Worm (Caenorhabditis elegans): ENCODE data around the gene sre-55.
"Not testable (repeated sequence)": the region's sequence is repeated elsewhere in the genome, so short reads cannot be mapped to it uniquely, and the experiment has no call there.

The sre-55 gene

ce11 chrII:12311560-12311959, 17.5 kb upstream of the sre-55 start, which contains the start of gene sre-51:
Gene sre-51, plus strand, starts transcription at chrII:12311860.
- no peak for TF ChIP-seq ztf-23 (GFP tag; IDR thresholded peaks at IDR 0.05)
- no peak for TF ChIP-seq ref-1 (GFP tag; conservative IDR thresholded peaks at IDR 0.05)
- TF ChIP-seq flt-1 (GFP tag; IDR thresholded peaks at IDR 0.05), result no peak
- TF ChIP-seq cog-1 (tag; optimal IDR thresholded peaks at IDR 0.05), result no peak
- TF ChIP-seq ztf-29 (GFP tag; IDR thresholded peaks at IDR 0.05), result no peak
- TF ChIP-seq tab-1 (GFP tag; IDR thresholded peaks at IDR 0.05), result no peak
- no peak for TF ChIP-seq T22C8.4 (GFP tag; IDR thresholded peaks at IDR 0.05)

ce11 chrII:12318541-12318940, 10.6 kb upstream of the sre-55 start, which contains the start of gene sre-49:
Gene sre-49, plus strand, starts transcription at chrII:12318841.
- not testable (repeated sequence) for TF ChIP-seq klf-2 (GFP tag; conservative IDR thresholded peaks at IDR 0.05); flt-1 (GFP tag; IDR thresholded peaks at IDR 0.05); ztf-29 (GFP tag; IDR thresholded peaks at IDR 0.05)

DNA sequence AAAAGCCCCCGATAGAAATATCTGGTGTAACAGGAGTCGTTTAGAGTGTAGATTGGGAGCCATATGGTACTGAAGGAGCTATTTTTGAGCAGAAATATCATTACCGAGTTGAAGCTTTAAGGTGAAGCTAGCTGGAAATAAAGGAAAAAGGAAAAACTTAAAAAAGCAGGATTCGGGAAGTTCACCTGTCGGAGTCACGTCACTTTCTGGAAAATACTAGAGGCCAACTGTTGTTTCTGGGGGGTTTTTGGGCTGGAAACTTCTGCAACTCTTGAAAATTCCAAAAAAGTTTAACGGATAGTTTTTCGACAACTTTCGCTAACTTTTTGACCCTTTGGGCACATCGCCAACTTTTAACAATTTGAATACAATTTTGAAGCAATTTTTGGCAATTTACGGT, 5.8 kb upstream of the sre-55 start, which contains the start of gene sre-53:
Gene sre-53, minus strand, starts transcription at position 101 of the 400 bp plus-strand sequence.
- TF ChIP-seq flt-1 (GFP tag; IDR thresholded peaks at IDR 0.05) (no peak), T22C8.4 (GFP tag; IDR thresholded peaks at IDR 0.05) (no peak), ref-1 (GFP tag; conservative IDR thresholded peaks at IDR 0.05) (no peak)

DNA sequence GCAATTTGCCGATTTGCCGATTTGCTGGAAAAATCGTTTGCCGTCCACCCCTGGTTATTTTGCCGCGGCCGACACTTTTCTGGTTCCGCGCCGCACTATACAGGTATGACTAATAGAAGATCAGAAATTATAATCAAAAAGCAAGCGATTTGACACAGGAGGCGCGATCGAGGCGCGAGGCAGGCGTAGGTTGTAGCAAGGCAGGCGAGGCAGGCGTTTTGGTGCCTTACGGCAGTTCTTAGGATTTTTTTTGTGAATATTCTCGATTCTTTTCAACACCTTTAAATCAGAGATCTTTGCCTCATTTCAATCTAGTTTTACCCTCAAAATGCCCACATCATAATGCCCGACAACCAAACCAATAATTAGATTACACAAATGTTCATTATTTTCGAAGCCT, 4.9 kb upstream of the sre-55 start, which contains the start of gene sre-56:
Gene sre-56, plus strand, starts transcription at position 301 of the 400 bp plus-strand sequence.
- no peak for TF ChIP-seq tab-1 (GFP tag; IDR thresholded peaks at IDR 0.05)
- no peak for TF ChIP-seq flt-1 (GFP tag; IDR thresholded peaks at IDR 0.05)
- no peak for TF ChIP-seq klf-2 (GFP tag; conservative IDR thresholded peaks at IDR 0.05)
- TF ChIP-seq med-1 (GFP tag; optimal IDR thresholded peaks at IDR 0.05; ENCODE audit: insufficient read depth), result no peak
- TF ChIP-seq ref-1 (GFP tag; conservative IDR thresholded peaks at IDR 0.05), result no peak
- TF ChIP-seq cog-1 (tag; optimal IDR thresholded peaks at IDR 0.05), result no peak
- no peak for TF ChIP-seq ztf-29 (GFP tag; IDR thresholded peaks at IDR 0.05)

ce11 chrII:12332624-12333023, 3.5 kb downstream of the sre-55 start, which contains the start of gene sre-54:
Gene sre-54, plus strand, starts transcription at chrII:12332924.
- no peak for TF ChIP-seq med-1 (GFP tag; optimal IDR thresholded peaks at IDR 0.05; ENCODE audit: insufficient read depth)
- no peak for TF ChIP-seq tab-1 (GFP tag; IDR thresholded peaks at IDR 0.05)
- no peak for TF ChIP-seq cog-1 (tag; optimal IDR thresholded peaks at IDR 0.05)
- TF ChIP-seq ref-1 (GFP tag; conservative IDR thresholded peaks at IDR 0.05), result no peak
- no peak for TF ChIP-seq T22C8.4 (GFP tag; IDR thresholded peaks at IDR 0.05)
- no peak for TF ChIP-seq ztf-23 (GFP tag; IDR thresholded peaks at IDR 0.05)
- no peak for TF ChIP-seq flt-1 (GFP tag; IDR thresholded peaks at IDR 0.05)
- TF ChIP-seq klf-2 (GFP tag; conservative IDR thresholded peaks at IDR 0.05), result no peak
- TF ChIP-seq ztf-29 (GFP tag; IDR thresholded peaks at IDR 0.05), result no peak

DNA sequence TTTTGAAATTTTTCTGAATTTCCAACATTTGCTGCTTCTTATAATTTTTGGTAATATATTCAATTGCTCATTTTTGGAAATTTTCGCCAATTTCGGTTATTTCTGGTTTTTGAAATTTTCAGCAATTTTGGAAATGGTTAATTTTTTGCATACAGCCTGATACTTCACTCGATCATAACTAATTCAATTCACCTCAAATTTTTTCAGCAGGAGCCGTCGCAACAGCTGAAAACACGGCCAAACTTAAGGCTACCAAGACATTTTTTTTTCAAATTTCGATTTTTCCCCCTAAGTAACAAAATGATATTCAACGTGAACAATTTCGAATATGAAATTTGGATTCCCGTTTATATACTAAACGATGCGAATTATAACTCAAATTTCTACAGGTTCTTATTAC, 6.3 kb downstream of the sre-55 start, which contains the start of gene sre-52:
Gene sre-52, plus strand, starts transcription at position 301 of the 400 bp plus-strand sequence.
- TF ChIP-seq ref-1 (GFP tag; conservative IDR thresholded peaks at IDR 0.05) (no peak), klf-2 (GFP tag; conservative IDR thresholded peaks at IDR 0.05) (no peak), ztf-29 (GFP tag; IDR thresholded peaks at IDR 0.05) (no peak), tab-1 (GFP tag; IDR thresholded peaks at IDR 0.05) (no peak)

ce11 chrII:12339152-12339551, 10.1 kb downstream of the sre-55 start:
- TF ChIP-seq cog-1 (tag; optimal IDR thresholded peaks at IDR 0.05) (peak; percentile 59), flt-1 (GFP tag; IDR thresholded peaks at IDR 0.05) (peak; percentile 68; the same call in 1 of the 2 replicates), med-1 (GFP tag; optimal IDR thresholded peaks at IDR 0.05; ENCODE audit: insufficient read depth) (no peak), tab-1 (GFP tag; IDR thresholded peaks at IDR 0.05) (no peak), T22C8.4 (GFP tag; IDR thresholded peaks at IDR 0.05) (peak; percentile 80), ztf-29 (GFP tag; IDR thresholded peaks at IDR 0.05) (no peak), klf-2 (GFP tag; conservative IDR thresholded peaks at IDR 0.05) (no peak), ztf-23 (GFP tag; IDR thresholded peaks at IDR 0.05) (0 out of 2 replicates have a peak, but pooled peaks have one; percentile 22), ref-1 (GFP tag; conservative IDR thresholded peaks at IDR 0.05) (no peak; the same call in 1 of the 2 replicates)

- TF ChIP-seq klf-2 (GFP tag; conservative IDR thresholded peaks at IDR 0.05), result no peak
- TF ChIP-seq med-1 (GFP tag; optimal IDR thresholded peaks at IDR 0.05; ENCODE audit: insufficient read depth), result no peak
- TF ChIP-seq tab-1 (GFP tag; IDR thresholded peaks at IDR 0.05), result no peak
- no peak for TF ChIP-seq ztf-23 (GFP tag; IDR thresholded peaks at IDR 0.05)
- TF ChIP-seq ztf-29 (GFP tag; IDR thresholded peaks at IDR 0.05), result no peak
- TF ChIP-seq cog-1 (tag; optimal IDR thresholded peaks at IDR 0.05), result no peak
- TF ChIP-seq flt-1 (GFP tag; IDR thresholded peaks at IDR 0.05), result no peak
- TF ChIP-seq T22C8.4 (GFP tag; IDR thresholded peaks at IDR 0.05), result no peak
- TF ChIP-seq ref-1 (GFP tag; conservative IDR thresholded peaks at IDR 0.05), result no peak
These were observed 10.6 kb downstream of the sre-55 start, which contains the start of gene sop-2 for ce11 chrII:12339644-12340043. Gene sop-2, plus strand, starts transcription at chrII:12339944.

ce11 chrII:12341566-12342223, 12.6 kb downstream of the sre-55 start:
- TF ChIP-seq tab-1 (GFP tag; IDR thresholded peaks at IDR 0.05) (no peak), cog-1 (tag; optimal IDR thresholded peaks at IDR 0.05) (no peak), flt-1 (GFP tag; IDR thresholded peaks at IDR 0.05) (no peak), T22C8.4 (GFP tag; IDR thresholded peaks at IDR 0.05) (no peak), ztf-23 (GFP tag; IDR thresholded peaks at IDR 0.05) (no peak)

DNA sequence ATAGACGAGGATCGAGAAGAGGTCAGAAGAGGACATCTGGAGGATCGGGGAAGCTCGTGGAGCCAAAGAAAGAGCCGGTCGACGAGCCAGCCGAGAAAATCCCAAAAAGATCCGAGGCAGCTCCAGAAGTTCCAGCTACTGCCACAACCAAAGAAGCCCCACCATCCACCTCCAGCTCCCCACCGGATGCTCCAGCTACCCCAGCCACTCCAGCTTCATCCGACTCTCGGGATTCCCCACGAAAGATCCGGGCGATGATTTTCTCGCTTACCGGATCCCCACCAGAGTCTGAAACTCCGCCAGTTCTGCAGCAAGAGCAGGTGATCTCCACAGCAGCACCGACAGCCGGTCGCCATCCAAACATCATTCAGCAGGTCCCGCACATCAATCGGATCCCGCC, 13.8 kb downstream of the sre-55 start:
- no peak for TF ChIP-seq T22C8.4 (GFP tag; IDR thresholded peaks at IDR 0.05)

Data from whole organism, midembryonic.